Worm (Caenorhabditis elegans) whole organism, L2 larva: Measurements from ENCODE around the gene blos-7.

ENCODE experiments used
- C34F6.9 ChIP-seq: fragments of 150-350 bp; optimal IDR thresholded peaks from 2 replicates; lab custom pipeline; 2014; ENCODE audit warnings: missing biosample characterization, missing genetic modification characterization
- F13H6.1 ChIP-seq: sonication (generic microtip); optimal IDR thresholded peaks from 2 replicates; lab custom pipeline; 2016; ENCODE audit warnings: missing genetic modification characterization, missing compliant biosample characterization
- R02D3.7 ChIP-seq: fragments of 150-350 bp; optimal IDR thresholded peaks from 2 replicates; lab custom pipeline; 2014; ENCODE audit warnings: missing biosample characterization, missing genetic modification characterization
- Y55F3AM.14 ChIP-seq: fragments of 200-800 bp; sonication (Bioruptor generic); optimal IDR thresholded peaks from 2 replicates; lab custom pipeline; 2018; ENCODE audit warnings: mild to moderate bottlenecking, missing genetic modification characterization, missing compliant biosample characterization
- ZK546.5 ChIP-seq: sonication (generic microtip); optimal IDR thresholded peaks from 2 replicates; lab custom pipeline; 2017; ENCODE audit warnings: missing biosample characterization, missing genetic modification characterization
- alr-1 ChIP-seq: fragments of 150-350 bp; optimal IDR thresholded peaks from 2 replicates; lab custom pipeline; 2014; ENCODE audit warnings: missing biosample characterization, missing genetic modification characterization
- aly-2 ChIP-seq: fragments of 150-350 bp; optimal IDR thresholded peaks from 2 replicates; lab custom pipeline; 2014; ENCODE audit warnings: missing biosample characterization, missing genetic modification characterization
- ama-1 ChIP-seq: fragments of 150-350 bp; optimal IDR thresholded peaks from 2 replicates; lab custom pipeline; 2018; ENCODE audit warnings: inconsistent platforms
- blmp-1 ChIP-seq: sonication (generic microtip); optimal IDR thresholded peaks from 2 replicates; lab custom pipeline; 2017; ENCODE audit warnings: missing genetic modification characterization, mild to moderate bottlenecking, missing compliant biosample characterization, antibody characterized with exemption, moderate library complexity; ENCODE audit not compliant: insufficient read depth
- ceh-82 ChIP-seq: fragments of 150-350 bp; optimal IDR thresholded peaks from 2 replicates; lab custom pipeline; 2014; ENCODE audit warnings: missing biosample characterization, missing genetic modification characterization
- crh-2 ChIP-seq: sonication (generic microtip); optimal IDR thresholded peaks from 2 replicates; lab custom pipeline; 2017; ENCODE audit warnings: missing biosample characterization, missing genetic modification characterization
- egl-27 ChIP-seq: sonication (generic microtip); optimal IDR thresholded peaks from 3 replicates; lab custom pipeline; 2017; ENCODE audit warnings: missing biosample characterization, missing genetic modification reagents, missing genetic modification characterization
- fos-1 ChIP-seq: fragments of 150-350 bp; optimal IDR thresholded peaks from 2 replicates; lab custom pipeline; 2014; ENCODE audit warnings: missing biosample characterization, missing genetic modification characterization
- gmeb-1 ChIP-seq: fragments of 150-350 bp; optimal IDR thresholded peaks from 2 replicates; lab custom pipeline; 2014; ENCODE audit warnings: missing biosample characterization, missing genetic modification characterization
- lin-13 ChIP-seq: fragments of 150-350 bp; optimal IDR thresholded peaks from 2 replicates; lab custom pipeline; 2014; ENCODE audit warnings: missing biosample characterization, missing genetic modification reagents, missing genetic modification characterization
- lin-39 ChIP-seq: fragments of 150-350 bp; optimal IDR thresholded peaks from 2 replicates; lab custom pipeline; 2014; ENCODE audit warnings: missing biosample characterization, missing genetic modification reagents, missing genetic modification characterization
- lsy-2 ChIP-seq, 2 experiments: fragments of 150-350 bp in 1 of 2; sonication (generic microtip) in 1 of 2; optimal IDR thresholded peaks; 2 replicates each; lab custom pipeline; 2014 to 2017; ENCODE audit warnings: missing biosample characterization in 2 of 2, missing genetic modification characterization in 2 of 2
- mbf-1 ChIP-seq: sonication (generic microtip); optimal IDR thresholded peaks from 2 replicates; lab custom pipeline; 2017; ENCODE audit warnings: missing biosample characterization, missing genetic modification characterization
- nhr-10 ChIP-seq: sonication (generic microtip); optimal IDR thresholded peaks from 2 replicates; lab custom pipeline; 2017; ENCODE audit warnings: missing biosample characterization, missing genetic modification characterization
- nhr-11 ChIP-seq: fragments of 150-350 bp; optimal IDR thresholded peaks from 2 replicates; lab custom pipeline; 2014; ENCODE audit warnings: missing biosample characterization, missing genetic modification characterization
- nhr-12 ChIP-seq: fragments of 150-350 bp; optimal IDR thresholded peaks from 2 replicates; lab custom pipeline; 2014; ENCODE audit warnings: missing biosample characterization, missing genetic modification characterization
- nhr-129 ChIP-seq: fragments of 150-350 bp; optimal IDR thresholded peaks from 2 replicates; lab custom pipeline; 2014; ENCODE audit warnings: missing biosample characterization, missing genetic modification characterization
- nhr-21 ChIP-seq: fragments of 150-350 bp; optimal IDR thresholded peaks from 2 replicates; lab custom pipeline; 2014; ENCODE audit warnings: missing biosample characterization, missing genetic modification characterization
- nhr-237 ChIP-seq: fragments of 150-350 bp; optimal IDR thresholded peaks from 2 replicates; lab custom pipeline; 2014; ENCODE audit warnings: missing biosample characterization, missing genetic modification characterization
- nhr-25 ChIP-seq: fragments of 150-350 bp; sonication (generic microtip); optimal IDR thresholded peaks from 3 replicates; lab custom pipeline; 2014; ENCODE audit warnings: missing biosample characterization, missing genetic modification characterization
- nhr-6 ChIP-seq: fragments of 150-350 bp; optimal IDR thresholded peaks from 2 replicates; lab custom pipeline; 2014; ENCODE audit warnings: missing biosample characterization, missing genetic modification characterization
- nhr-77 ChIP-seq: fragments of 150-350 bp; optimal IDR thresholded peaks from 2 replicates; lab custom pipeline; 2014; ENCODE audit warnings: missing biosample characterization, missing genetic modification characterization
- peb-1 ChIP-seq: fragments of 150-350 bp; optimal IDR thresholded peaks from 2 replicates; lab custom pipeline; 2014; ENCODE audit warnings: missing biosample characterization, missing genetic modification characterization
- skn-1 ChIP-seq: sonication (generic microtip); optimal IDR thresholded peaks from 2 replicates; lab custom pipeline; 2017; ENCODE audit warnings: missing biosample characterization, missing genetic modification characterization
- sma-9 ChIP-seq, 2 experiments: fragments of 150-350 bp in 1 of 2; sonication (generic microtip) in 1 of 2; optimal IDR thresholded peaks; 2 replicates each; lab custom pipeline; 2014 to 2016; ENCODE audit warnings: missing genetic modification characterization in 2 of 2, mild to moderate bottlenecking in 1 of 2, missing biosample characterization in 1 of 2, missing compliant biosample characterization in 1 of 2, missing genetic modification reagents in 1 of 2, moderate library complexity in 1 of 2
- snpc-4 ChIP-seq: fragments of 150-350 bp; optimal IDR thresholded peaks from 2 replicates; lab custom pipeline; 2014; ENCODE audit warnings: missing biosample characterization, missing genetic modification characterization
- unc-39 ChIP-seq: fragments of 150-350 bp; optimal IDR thresholded peaks from 2 replicates; lab custom pipeline; 2014; ENCODE audit warnings: missing biosample characterization, missing genetic modification characterization
- unc-55 ChIP-seq: fragments of 150-350 bp; sonication (generic microtip); optimal IDR thresholded peaks from 3 replicates; lab custom pipeline; 2014; ENCODE audit warnings: missing biosample characterization, missing genetic modification reagents, missing genetic modification characterization
- unc-62 ChIP-seq: fragments of 150-350 bp; optimal IDR thresholded peaks from 2 replicates; lab custom pipeline; 2014; ENCODE audit warnings: missing biosample characterization, missing genetic modification reagents, missing genetic modification characterization
- zag-1 ChIP-seq: fragments of 150-350 bp; optimal IDR thresholded peaks from 2 replicates; lab custom pipeline; 2014; ENCODE audit warnings: missing biosample characterization, missing genetic modification characterization
- ztf-11 ChIP-seq: sonication (generic microtip); optimal IDR thresholded peaks from 2 replicates; lab custom pipeline; 2017; ENCODE audit warnings: missing biosample characterization, missing genetic modification characterization

Gene blos-7

DNA sequence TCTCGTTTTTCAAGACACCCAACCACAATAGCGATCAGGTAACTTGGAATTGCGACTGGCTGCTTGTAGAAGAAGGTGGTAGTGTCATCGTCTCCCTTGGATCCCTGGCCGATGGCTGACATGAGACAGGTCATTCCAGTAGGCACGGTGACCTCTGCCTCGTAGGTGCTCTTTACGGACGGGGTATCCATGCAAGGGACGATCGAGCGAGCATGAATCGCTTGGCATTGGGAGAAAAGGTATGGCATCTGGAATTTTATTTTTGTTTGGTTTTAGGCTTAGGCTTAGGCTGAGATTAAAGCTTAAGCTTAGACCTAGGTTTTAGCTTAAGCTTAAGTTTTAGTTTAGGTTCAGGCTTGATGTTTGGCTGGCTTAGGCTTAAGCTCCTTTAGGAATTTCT, 28.3 kb upstream of the blos-7 start:
- TF ChIP-seq nhr-129 (tag; lab: Kevin White, UChicago) (no peak), lsy-2 (tag; optimal IDR thresholded peaks at IDR 0.05; lab: Kevin White, UChicago) (no peak), egl-27 (no peak), nhr-10 (tag; lab: Kevin White, UChicago) (no peak), alr-1 (no peak), unc-55 (no peak), unc-62 (GFP tag; lab: Kevin White, UChicago) (no peak), fos-1 (tag; lab: Kevin White, UChicago) (no peak), skn-1 (tag; lab: Kevin White, UChicago) (no peak)

DNA sequence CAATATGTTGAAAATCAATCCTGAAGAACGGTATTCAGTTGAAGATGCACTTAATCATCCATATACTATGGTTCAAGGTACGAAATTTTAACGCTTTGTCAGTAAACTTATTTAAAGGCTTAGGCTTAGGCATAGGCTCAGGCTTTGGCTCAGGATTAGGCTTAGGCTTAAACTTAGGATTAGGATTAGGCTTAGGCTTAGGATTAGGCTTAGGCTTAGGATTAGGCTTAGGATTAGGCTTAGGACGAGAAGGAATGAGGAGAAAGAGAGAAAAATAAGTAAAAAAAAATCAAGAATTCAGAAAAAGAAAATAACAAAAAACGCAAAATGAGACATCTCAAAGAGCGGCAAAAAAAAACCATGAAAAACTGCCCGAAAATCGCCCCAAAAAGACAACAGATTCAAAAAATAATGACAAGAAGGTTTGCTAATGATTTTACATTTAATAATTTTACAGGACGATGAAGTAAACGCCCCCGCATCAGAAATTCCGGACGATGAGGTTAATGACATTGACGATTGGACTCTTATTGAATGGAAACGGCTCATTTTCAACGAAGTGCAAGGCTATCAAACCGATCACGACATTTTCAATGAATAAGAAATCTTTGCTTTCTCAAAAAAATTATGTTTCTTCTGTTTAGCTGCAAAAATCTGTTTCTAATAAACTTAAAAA, 26.0 kb upstream of the blos-7 start:
- TF ChIP-seq sma-9 (GFP tag; optimal IDR thresholded peaks at IDR 0.05; lab: Kevin White, UChicago) (no peak), sma-9 (tag; optimal IDR thresholded peaks at IDR 0.05; lab: Kevin White, UChicago) (no peak), unc-62 (GFP tag; lab: Kevin White, UChicago) (no peak)
- TF ChIP-seq, all 48 proteins: peak for 0

DNA sequence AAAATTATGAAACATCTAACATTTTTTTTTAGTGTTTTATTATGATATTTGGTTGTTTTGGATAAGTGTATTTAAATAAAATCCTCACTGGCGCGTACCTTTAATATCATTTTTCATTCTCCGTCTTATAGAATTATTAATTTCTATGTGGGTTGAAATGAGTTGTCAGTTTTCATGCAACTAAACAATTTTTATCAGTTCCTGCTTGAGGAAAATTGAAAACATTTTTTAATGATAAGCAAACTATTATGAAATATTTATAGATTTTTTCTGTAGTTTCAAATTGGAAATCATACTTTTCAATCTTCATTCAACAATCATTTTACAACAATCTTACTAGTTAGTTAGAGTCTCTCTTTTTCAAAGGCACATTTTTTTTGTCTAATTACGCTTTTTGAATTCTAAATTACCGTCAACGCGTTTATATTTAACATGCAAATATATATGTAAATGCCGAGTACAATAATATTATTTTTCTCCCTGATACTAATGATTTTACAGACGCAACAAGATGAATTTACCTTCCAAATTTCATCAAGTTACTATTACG, 23.7 kb upstream of the blos-7 start, which contains the start of the genes Y37E11B.10 and kgb-2:
Gene Y37E11B.10 (minus strand): TSS at position 182 of the 550 bp plus-strand sequence.
Gene kgb-2 (plus strand): TSS at position 500 of the 550 bp plus-strand sequence.
- no peak for TF ChIP-seq skn-1 (tag; lab: Kevin White, UChicago)
- peak; percentile 65 for TF ChIP-seq fos-1 (tag; lab: Kevin White, UChicago)
- TF ChIP-seq nhr-11 (tag; lab: Kevin White, UChicago) = no peak
- no peak for TF ChIP-seq unc-55
- no peak for TF ChIP-seq nhr-10 (tag; lab: Kevin White, UChicago)
- TF ChIP-seq, all 48 proteins: peak for 1

DNA sequence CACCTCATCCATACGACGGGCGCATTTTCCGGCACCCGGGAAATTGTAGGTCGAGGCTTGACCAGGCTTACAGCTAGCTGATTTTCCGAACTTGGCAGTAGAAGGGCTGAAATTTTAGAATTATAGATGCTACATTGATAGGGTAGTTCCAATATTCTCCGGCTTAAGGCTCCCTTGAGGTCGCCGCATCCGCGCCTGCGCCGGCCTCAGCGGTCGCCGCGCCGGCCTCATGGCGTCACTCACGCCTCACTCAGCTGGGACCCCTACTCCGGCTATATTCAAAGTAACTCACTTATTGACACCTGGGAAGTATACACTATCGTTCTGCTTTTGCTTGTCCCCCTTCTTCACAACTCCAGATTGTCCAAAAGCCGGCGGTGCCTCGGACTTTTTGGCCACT, 21.4 kb upstream of the blos-7 start:
- no peak for TF ChIP-seq aly-2
- no peak for TF ChIP-seq Y55F3AM.14 (GFP tag; lab: Kevin White, UChicago)
- TF ChIP-seq F13H6.1 (tag; lab: Kevin White, UChicago) = no peak
- TF ChIP-seq crh-2 = no peak
- no peak for TF ChIP-seq alr-1
- TF ChIP-seq ztf-11 = no peak
- no peak for TF ChIP-seq blmp-1 (tag; lab: Kevin White, UChicago)
- TF ChIP-seq nhr-25 (tag; lab: Kevin White, UChicago) = no peak

DNA sequence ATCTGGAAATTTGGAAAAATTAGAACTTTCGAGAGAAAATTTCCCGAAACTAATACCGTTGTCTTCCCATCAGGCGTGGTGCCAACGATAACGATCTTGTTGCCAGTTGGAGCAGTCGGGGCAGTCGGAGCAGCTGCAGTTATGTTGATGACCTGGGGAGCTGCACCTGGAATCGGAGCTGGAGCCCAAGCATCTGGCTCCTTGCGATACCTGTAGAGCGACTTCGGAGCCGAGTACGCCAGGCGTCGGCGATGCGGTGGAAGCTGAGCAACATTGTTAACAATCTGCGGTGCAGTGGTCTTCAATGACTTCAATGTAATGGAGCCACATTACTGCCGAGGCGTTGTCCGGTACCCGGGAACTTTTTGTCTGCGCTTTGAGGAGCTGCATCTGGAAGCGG, 19.1 kb upstream of the blos-7 start:
- no peak for TF ChIP-seq C34F6.9 (tag; lab: Kevin White, UChicago)
- TF ChIP-seq fos-1 (tag; lab: Kevin White, UChicago) = no peak
- no peak for TF ChIP-seq zag-1 (tag; lab: Kevin White, UChicago)
- TF ChIP-seq nhr-77 (tag; lab: Kevin White, UChicago) = no peak
- no peak for TF ChIP-seq nhr-11 (tag; lab: Kevin White, UChicago)
- TF ChIP-seq skn-1 (tag; lab: Kevin White, UChicago) = no peak
- TF ChIP-seq lin-13 (GFP tag; lab: Kevin White, UChicago) = no peak
- no peak for TF ChIP-seq ama-1 (lab: Kevin White, UChicago)
- TF ChIP-seq ZK546.5 = no peak
- no peak for TF ChIP-seq lin-39 (tag; lab: Kevin White, UChicago)

DNA sequence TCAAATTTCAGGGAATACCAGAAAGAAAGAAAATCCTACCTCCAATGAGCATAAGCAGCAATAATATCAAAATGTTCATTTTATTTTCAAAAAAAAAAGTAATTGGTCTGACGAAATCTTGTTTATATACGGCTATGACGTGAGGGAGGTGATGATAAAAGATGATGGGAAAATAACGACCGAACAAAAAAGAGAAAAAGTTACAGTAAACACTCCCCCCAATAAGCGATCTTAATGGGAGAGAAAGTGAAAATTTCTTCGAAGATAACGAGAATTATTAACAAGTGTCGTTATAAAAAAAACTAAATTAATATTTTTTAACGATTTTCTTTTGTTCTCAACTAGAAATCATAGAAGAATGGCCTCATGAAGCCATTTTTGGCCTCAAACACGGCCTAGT, 17.3 kb upstream of the blos-7 start, which contains the start of gene Y37E11B.7:
Gene Y37E11B.7 (minus strand): TSS at position 207 of the 400 bp plus-strand sequence.
- peak; percentile 66 for TF ChIP-seq blmp-1 (tag; lab: Kevin White, UChicago)
- TF ChIP-seq unc-39 (tag; lab: Kevin White, UChicago) = no peak

DNA sequence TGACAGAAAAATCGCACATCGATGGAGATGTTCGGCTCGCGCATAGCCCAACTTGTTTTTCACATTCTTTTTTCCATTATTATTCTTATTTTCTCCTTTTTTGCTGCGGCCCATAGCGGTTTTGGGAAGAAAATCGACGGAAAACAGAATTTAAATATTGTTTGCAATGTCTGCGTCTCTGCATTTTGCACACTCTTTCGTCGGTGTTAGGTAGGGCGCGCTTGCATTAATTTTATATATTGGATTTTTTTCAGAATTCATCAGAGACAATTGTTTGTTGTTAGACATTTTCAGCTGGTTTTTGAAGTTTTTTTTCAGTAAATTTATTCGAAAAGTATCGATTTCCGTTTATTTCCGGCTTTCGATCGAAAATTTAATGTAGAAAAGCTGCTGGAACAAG, 16.4 kb upstream of the blos-7 start, which contains the start of gene Y37E11B.6:
Gene Y37E11B.6 (minus strand): TSS at position 181 of the 400 bp plus-strand sequence.
- TF ChIP-seq unc-55 (peak; percentile 35), crh-2 (no peak), nhr-12 (tag; lab: Kevin White, UChicago) (no peak), nhr-237 (tag; lab: Kevin White, UChicago) (no peak), fos-1 (tag; lab: Kevin White, UChicago) (no peak), C34F6.9 (tag; lab: Kevin White, UChicago) (peak; percentile 1), lin-13 (GFP tag; lab: Kevin White, UChicago) (no peak), R02D3.7 (tag; lab: Kevin White, UChicago) (no peak), snpc-4 (tag; lab: Kevin White, UChicago) (no peak), mbf-1 (tag; lab: Kevin White, UChicago) (no peak), nhr-6 (no peak), ztf-11 (no peak), aly-2 (no peak), nhr-77 (tag; lab: Kevin White, UChicago) (no peak), peb-1 (no peak), lsy-2 (tag; optimal IDR thresholded peaks at IDR 0.05; lab: Kevin White, UChicago) (peak in 1 of 2 experiments; percentile 46), nhr-129 (tag; lab: Kevin White, UChicago) (no peak), F13H6.1 (tag; lab: Kevin White, UChicago) (no peak), ceh-82 (tag; lab: Kevin White, UChicago) (no peak), ZK546.5 (no peak), gmeb-1 (peak; percentile 8), skn-1 (tag; lab: Kevin White, UChicago) (no peak), ama-1 (lab: Kevin White, UChicago) (no peak), nhr-21 (no peak)
- TF ChIP-seq, all 48 proteins: peak for 4
